Worm (Caenorhabditis elegans) whole organism, young adult: ENCODE measurements around the gene F07F6.7.

Source experiments
- B0019.2 ChIP-seq: fragments of 200-800 bp; sonication (Bioruptor generic); conservative IDR thresholded peaks from 2 replicates; pipeline ENCODE4 v1.3.6; 2022; ENCODE audit warnings: missing genetic modification reagents, missing genetic modification characterization, missing compliant biosample characterization
- B0035.1 ChIP-seq: sonication (generic microtip); optimal IDR thresholded peaks from 2 replicates; lab custom pipeline; 2016; ENCODE audit warnings: missing genetic modification characterization, mild to moderate bottlenecking, missing compliant biosample characterization, missing genotype, missing genetic modification reagents
- B0336.3 ChIP-seq: fragments of 200-800 bp; sonication (Bioruptor generic); IDR thresholded peaks from 2 replicates; pipeline ENCODE4 v1.3.6; 2022; ENCODE audit warnings: missing genetic modification characterization, missing compliant biosample characterization
- C17E4.6 ChIP-seq: fragments of 200-800 bp; sonication (Bioruptor generic); IDR thresholded peaks from 2 replicates; pipeline ENCODE4 v1.3.6; 2022; ENCODE audit warnings: missing genetic modification reagents, missing genetic modification characterization, missing compliant biosample characterization
- D2030.7 ChIP-seq: fragments of 200-800 bp; sonication (Bioruptor generic); IDR thresholded peaks from 2 replicates; pipeline ENCODE4 v1.3.6; 2022; ENCODE audit warnings: missing genetic modification reagents, missing genetic modification characterization, missing compliant biosample characterization
- F33H1.4 ChIP-seq: fragments of 200-800 bp; sonication (Bioruptor generic); IDR thresholded peaks from 2 replicates; pipeline ENCODE4 v1.3.6; 2022; ENCODE audit warnings: missing genetic modification reagents, missing genetic modification characterization, missing compliant biosample characterization
- F49E8.2 ChIP-seq: sonication (generic microtip); optimal IDR thresholded peaks from 3 replicates; lab custom pipeline; 2017; ENCODE audit warnings: missing genetic modification characterization, mild to moderate bottlenecking, missing compliant biosample characterization, antibody characterized with exemption, moderate library complexity; ENCODE audit not compliant: insufficient read depth
- F55B11.4 ChIP-seq: sonication (generic microtip); optimal IDR thresholded peaks from 2 replicates; lab custom pipeline; 2016; ENCODE audit warnings: missing compliant biosample characterization, missing genetic modification characterization, borderline replicate concordance; ENCODE audit not compliant: insufficient read depth
- T07F8.4 ChIP-seq: sonication (generic microtip); optimal IDR thresholded peaks from 2 replicates; lab custom pipeline; 2016; ENCODE audit warnings: mild to moderate bottlenecking, missing genetic modification characterization, moderate library complexity, missing compliant biosample characterization
- Y53F4B.3 ChIP-seq: fragments of 200-800 bp; sonication (Bioruptor generic); IDR thresholded peaks from 2 replicates; pipeline ENCODE4 v1.3.6; 2022; ENCODE audit warnings: missing genetic modification reagents, missing genetic modification characterization, missing compliant biosample characterization
- Y79H2A.3 ChIP-seq: fragments of 200-800 bp; sonication (Bioruptor generic); conservative IDR thresholded peaks from 2 replicates; pipeline ENCODE4 v1.3.6; 2022; ENCODE audit warnings: missing genetic modification reagents, missing genetic modification characterization, missing compliant biosample characterization
- ama-1 ChIP-seq, 3 experiments: fragments of 150-350 bp in 1 of 3; sonication (generic microtip) in 2 of 3; optimal IDR thresholded peaks; 2 replicates each; lab custom pipeline; 2014 to 2018; ENCODE audit warnings: missing biosample characterization in 2 of 3, missing genetic modification characterization in 2 of 3, missing genetic modification reagents in 2 of 3
- attf-3 ChIP-seq: fragments of 200-800 bp; sonication (Bioruptor generic); conservative IDR thresholded peaks from 2 replicates; pipeline ENCODE4 v1.3.6; 2022; ENCODE audit warnings: missing genetic modification reagents, missing genetic modification characterization, missing compliant biosample characterization
- chd-7 ChIP-seq: sonication (generic microtip); optimal IDR thresholded peaks from 2 replicates; lab custom pipeline; 2016; ENCODE audit warnings: mild to moderate bottlenecking, missing genetic modification characterization, moderate library complexity, missing compliant biosample characterization
- egrh-3 ChIP-seq: fragments of 200-800 bp; sonication (Bioruptor generic); IDR thresholded peaks from 2 replicates; pipeline ENCODE4 v1.3.6; 2022; ENCODE audit warnings: missing genetic modification reagents, missing genetic modification characterization, missing compliant biosample characterization
- ets-4 ChIP-seq: fragments of 200-800 bp; sonication (Bioruptor generic); optimal IDR thresholded peaks from 2 replicates; lab custom pipeline; 2018; ENCODE audit warnings: mild to moderate bottlenecking, missing genetic modification characterization, missing compliant biosample characterization
- gei-17 ChIP-seq: fragments of 200-800 bp; sonication (Bioruptor generic); optimal IDR thresholded peaks from 2 replicates; lab custom pipeline; 2018; ENCODE audit warnings: mild to moderate bottlenecking, missing genetic modification characterization, missing compliant biosample characterization
- hlh-26 ChIP-seq: fragments of 200-800 bp; sonication (Bioruptor generic); conservative IDR thresholded peaks from 2 replicates; pipeline ENCODE4 v1.3.6; 2022; ENCODE audit warnings: missing genetic modification reagents, missing genetic modification characterization, missing compliant biosample characterization
- hmg-1.2 ChIP-seq: fragments of 200-800 bp; sonication (Bioruptor generic); IDR thresholded peaks from 2 replicates; pipeline ENCODE4 v1.3.6; 2022; ENCODE audit warnings: missing genetic modification reagents, missing genetic modification characterization, missing compliant biosample characterization
- hsf-1 ChIP-seq: fragments of 200-800 bp; sonication (Bioruptor generic); IDR thresholded peaks from 2 replicates; pipeline ENCODE4 v1.3.6; 2022; ENCODE audit warnings: missing genetic modification reagents, missing genetic modification characterization, missing compliant biosample characterization
- let-607 ChIP-seq, 2 experiments: fragments of 200-800 bp in 1 of 2; sonication (Bioruptor generic) in 1 of 2; sonication (generic microtip) in 1 of 2; optimal IDR thresholded peaks; 2 replicates each; lab custom pipeline; 2016 to 2018; ENCODE audit warnings: mild to moderate bottlenecking in 2 of 2, missing compliant biosample characterization in 2 of 2, missing genetic modification characterization in 2 of 2, moderate library complexity in 2 of 2, missing genotype in 1 of 2
- lin-26 ChIP-seq: fragments of 200-800 bp; sonication (Bioruptor generic); IDR thresholded peaks from 2 replicates; pipeline ENCODE4 v1.3.6; 2022; ENCODE audit warnings: missing genetic modification reagents, missing genetic modification characterization, missing compliant biosample characterization
- lsl-1 ChIP-seq: fragments of 200-800 bp; sonication (Bioruptor generic); optimal IDR thresholded peaks from 2 replicates; lab custom pipeline; 2018; ENCODE audit warnings: mild to moderate bottlenecking, missing genetic modification characterization, moderate library complexity, missing compliant biosample characterization
- madf-3 ChIP-seq: fragments of 200-800 bp; sonication (Bioruptor generic); IDR thresholded peaks from 2 replicates; pipeline ENCODE4 v1.3.6; 2022; ENCODE audit warnings: missing genetic modification reagents, missing genetic modification characterization, missing compliant biosample characterization
- madf-6 ChIP-seq: fragments of 200-800 bp; sonication (Bioruptor generic); IDR thresholded peaks from 2 replicates; pipeline ENCODE4 v1.3.6; 2022; ENCODE audit warnings: missing genetic modification reagents, missing genetic modification characterization, missing compliant biosample characterization
- mcd-1 ChIP-seq: fragments of 200-800 bp; sonication (Bioruptor generic); IDR thresholded peaks from 2 replicates; pipeline ENCODE4 v1.3.6; 2022; ENCODE audit warnings: missing genetic modification reagents, missing genetic modification characterization, missing compliant biosample characterization
- mel-28 ChIP-seq: sonication (generic microtip); optimal IDR thresholded peaks from 2 replicates; lab custom pipeline; 2016; ENCODE audit warnings: borderline replicate concordance, mild to moderate bottlenecking, missing genetic modification characterization, missing compliant biosample characterization
- mes-4 ChIP-seq: sonication (generic microtip); optimal IDR thresholded peaks from 2 replicates; lab custom pipeline; 2016; ENCODE audit warnings: missing genotype, missing genetic modification characterization, missing compliant biosample characterization
- nfya-2 ChIP-seq: fragments of 200-800 bp; sonication (Bioruptor generic); IDR thresholded peaks from 2 replicates; pipeline ENCODE4 v1.3.6; 2022; ENCODE audit warnings: missing genetic modification reagents, missing genetic modification characterization, missing compliant biosample characterization
- nhr-27 ChIP-seq: fragments of 200-800 bp; sonication (Bioruptor generic); optimal IDR thresholded peaks from 2 replicates; lab custom pipeline; 2018; ENCODE audit warnings: mild to moderate bottlenecking, missing genetic modification characterization, moderate library complexity, missing compliant biosample characterization
- nhr-80 ChIP-seq: sonication (generic microtip); optimal IDR thresholded peaks from 2 replicates; lab custom pipeline; 2016; ENCODE audit warnings: missing genetic modification characterization, missing compliant biosample characterization
- pbrm-1 ChIP-seq: fragments of 200-800 bp; sonication (Bioruptor generic); IDR thresholded peaks from 2 replicates; pipeline ENCODE4 v1.3.6; 2022; ENCODE audit warnings: missing genetic modification reagents, missing genetic modification characterization, missing compliant biosample characterization
- pha-4 ChIP-seq: fragments of 150-350 bp; sonication (generic microtip); optimal IDR thresholded peaks from 2 replicates; lab custom pipeline; 2014; ENCODE audit warnings: missing biosample characterization, missing genetic modification reagents, missing genetic modification characterization
- rcor-1 ChIP-seq: fragments of 200-800 bp; sonication (Bioruptor generic); IDR thresholded peaks from 2 replicates; pipeline ENCODE4 v1.3.6; 2022; ENCODE audit warnings: missing genetic modification reagents, missing genetic modification characterization, missing compliant biosample characterization
- repo-1 ChIP-seq: sonication (generic microtip); optimal IDR thresholded peaks from 2 replicates; lab custom pipeline; 2017; ENCODE audit warnings: mild to moderate bottlenecking, missing genetic modification characterization, missing compliant biosample characterization
- somi-1 ChIP-seq: fragments of 200-800 bp; sonication (Bioruptor generic); optimal IDR thresholded peaks from 2 replicates; lab custom pipeline; 2018; ENCODE audit warnings: mild to moderate bottlenecking, missing genetic modification characterization, missing compliant biosample characterization
- tbp1 ChIP-seq: fragments of 200-800 bp; sonication (Bioruptor generic); optimal IDR thresholded peaks from 2 replicates; lab custom pipeline; 2018; ENCODE audit warnings: mild to moderate bottlenecking, missing genetic modification characterization, missing compliant biosample characterization
- tbx-9 ChIP-seq: sonication (generic microtip); optimal IDR thresholded peaks from 2 replicates; lab custom pipeline; 2016; ENCODE audit warnings: borderline replicate concordance, missing genetic modification characterization, inconsistent platforms, missing compliant biosample characterization
- unc-62 ChIP-seq: fragments of 150-350 bp; optimal IDR thresholded peaks from 2 replicates; lab custom pipeline; 2014; ENCODE audit warnings: missing biosample characterization, missing genetic modification reagents, missing genetic modification characterization
- ztf-25 ChIP-seq: fragments of 200-800 bp; sonication (Bioruptor generic); IDR thresholded peaks from 2 replicates; pipeline ENCODE4 v1.3.6; 2022; ENCODE audit warnings: missing genetic modification reagents, missing genetic modification characterization, missing compliant biosample characterization
- ztf-28 ChIP-seq: fragments of 200-800 bp; sonication (Bioruptor generic); IDR thresholded peaks from 2 replicates; pipeline ENCODE4 v1.3.6; 2022; ENCODE audit warnings: missing genetic modification reagents, missing genetic modification characterization, missing compliant biosample characterization
- ztf-6 ChIP-seq: fragments of 200-800 bp; sonication (Bioruptor generic); IDR thresholded peaks from 2 replicates; pipeline ENCODE4 v1.3.6; 2022; ENCODE audit warnings: missing genetic modification reagents, missing genetic modification characterization, missing compliant biosample characterization

F07F6.7 gene

DNA sequence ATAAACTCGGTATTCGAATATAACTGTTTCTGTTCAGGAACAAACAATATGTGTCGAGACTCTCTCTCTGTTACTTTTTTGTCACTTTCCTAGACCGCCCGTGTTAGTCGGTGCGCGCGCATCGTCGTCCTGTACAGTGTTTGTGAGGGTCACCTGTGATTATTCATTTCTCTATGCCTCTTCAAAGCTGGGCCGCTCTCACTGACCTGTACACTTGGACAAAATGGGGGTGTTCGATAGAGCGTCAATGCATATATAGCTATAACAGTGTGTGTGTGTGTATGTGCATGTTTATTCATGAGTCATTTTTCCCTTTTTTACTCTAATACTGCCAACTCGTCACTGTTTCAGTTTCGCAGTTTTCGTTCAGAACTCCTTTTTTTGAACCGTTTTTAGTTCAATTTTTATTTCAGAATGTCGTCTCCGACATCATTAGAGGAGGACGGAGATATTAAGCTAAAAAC is 44.0 kb downstream of the F07F6.7 start, which contains the start of gene pkc-3 (continued):
- TF ChIP-seq F49E8.2: peak; percentile 28
- TF ChIP-seq rcor-1 (GFP tag; lab: Robert Waterston, UW): peak; percentile 39; the same call in 1 of the 2 replicates
- no peak for TF ChIP-seq ztf-25 (GFP tag; lab: Robert Waterston, UW)

DNA sequence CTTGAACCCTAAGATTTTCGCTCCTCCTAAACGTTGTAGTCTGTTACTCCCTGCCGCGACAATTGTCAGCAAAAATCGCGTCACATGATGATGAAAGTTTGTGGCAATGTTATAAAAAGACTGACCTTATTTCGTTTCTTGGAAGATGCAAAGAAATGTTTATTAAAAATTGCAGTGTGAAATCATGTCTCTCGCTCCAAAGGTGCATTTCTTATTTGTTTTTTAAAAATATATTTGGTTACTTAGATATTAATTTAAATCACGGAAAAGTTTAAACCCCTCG is 45.5 kb downstream of the F07F6.7 start:
- TF ChIP-seq attf-3 (GFP tag; lab: Robert Waterston, UW): no peak
- TF ChIP-seq nfya-2 (GFP tag; lab: Robert Waterston, UW): no peak
- TF ChIP-seq let-607 (tag; optimal IDR thresholded peaks at IDR 0.05; lab: Kevin White, UChicago): peak in 1 of 2 experiments; percentile 5
- TF ChIP-seq gei-17 (GFP tag; lab: Kevin White, UChicago): no peak
- 0 out of 2 replicates have a peak, but pooled peaks have one; percentile 29 for TF ChIP-seq lin-26 (GFP tag; lab: Robert Waterston, UW)
- no peak for TF ChIP-seq tbp1 (GFP tag; lab: Kevin White, UChicago)
- peak; percentile 16 for TF ChIP-seq nhr-80 (tag; lab: Kevin White, UChicago)
- TF ChIP-seq, all 124 proteins: peak for 3

DNA sequence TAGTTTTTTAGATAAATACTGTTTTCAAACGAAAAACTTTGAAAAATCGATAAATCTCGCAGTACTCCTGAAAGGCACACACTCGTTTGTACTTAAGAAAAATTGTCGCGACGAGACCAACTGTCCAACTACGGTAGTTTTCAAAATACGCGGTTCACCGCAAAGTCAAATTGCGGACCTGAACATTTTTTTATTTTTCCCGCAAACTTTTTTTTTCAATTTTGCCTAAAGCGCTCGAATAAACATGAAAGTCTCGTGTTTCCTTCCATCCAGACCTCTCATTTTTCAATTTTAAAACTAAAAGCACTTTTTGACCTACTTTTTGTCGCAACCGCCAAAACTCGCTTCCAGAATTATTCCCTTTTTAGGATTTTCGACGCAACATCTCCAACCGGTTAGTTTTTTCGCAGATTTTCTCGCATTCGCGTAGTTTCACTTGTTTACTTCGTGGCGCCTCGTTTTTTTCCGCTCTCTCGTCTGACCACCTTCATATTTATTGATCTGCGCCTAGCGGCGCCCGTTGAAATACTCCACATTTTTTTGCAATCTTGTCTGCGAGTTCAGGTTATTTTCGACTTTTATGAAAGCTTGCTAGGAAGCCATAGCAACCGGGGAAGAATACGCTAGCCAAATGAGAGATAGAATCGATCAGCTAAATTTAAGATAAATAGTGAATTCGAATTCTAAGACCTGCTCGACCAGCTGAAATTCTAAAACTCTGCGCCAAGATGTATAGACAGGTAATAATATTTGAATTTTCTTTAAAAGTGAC is 46.0 kb downstream of the F07F6.7 start, which contains the start of gene prdx-2:
Gene prdx-2, plus strand, starts transcription at position 729 of the 772 bp plus-strand sequence.
- peak; percentile 89 for TF ChIP-seq D2030.7 (GFP tag; lab: Robert Waterston, UW)
- TF ChIP-seq mel-28: no peak
- no peak for TF ChIP-seq F55B11.4 (tag; lab: Kevin White, UChicago)
- TF ChIP-seq somi-1 (GFP tag; lab: Kevin White, UChicago): no peak
- no peak for TF ChIP-seq tbx-9
- TF ChIP-seq pha-4 (tag; lab: Kevin White, UChicago): no peak
- no peak for TF ChIP-seq hlh-26 (GFP tag; lab: Robert Waterston, UW)
- TF ChIP-seq ztf-28 (GFP tag; lab: Robert Waterston, UW): 0 out of 2 replicates have a peak, but pooled peaks have one; percentile 4
- peak; percentile 96 for TF ChIP-seq madf-6 (GFP tag; lab: Robert Waterston, UW)
- TF ChIP-seq hsf-1 (GFP tag; lab: Robert Waterston, UW): peak; percentile 74
- no peak for TF ChIP-seq Y79H2A.3
- TF ChIP-seq lsl-1: peak; percentile 98
- TF ChIP-seq egrh-3 (GFP tag; lab: Robert Waterston, UW): no peak
- peak; percentile 16 for TF ChIP-seq F49E8.2
- no peak for TF ChIP-seq unc-62
- no peak for TF ChIP-seq mes-4 (tag; lab: Kevin White, UChicago)
- TF ChIP-seq chd-7 (tag; lab: Kevin White, UChicago): no peak
- no peak for TF ChIP-seq Y53F4B.3 (GFP tag; lab: Robert Waterston, UW)
- TF ChIP-seq mcd-1 (GFP tag; lab: Robert Waterston, UW): peak; percentile 40; the same call in 1 of the 2 replicates
- TF ChIP-seq ztf-6 (GFP tag; lab: Robert Waterston, UW): no peak
- TF ChIP-seq C17E4.6 (GFP tag; lab: Robert Waterston, UW): peak; percentile 75
- TF ChIP-seq madf-3: peak; percentile 86; the same call in 1 of the 2 replicates
- peak; percentile 90 for TF ChIP-seq F33H1.4 (GFP tag; lab: Robert Waterston, UW)
- TF ChIP-seq B0019.2: peak; percentile 73
- peak; percentile 73 for TF ChIP-seq B0336.3 (GFP tag; lab: Robert Waterston, UW)
- TF ChIP-seq repo-1: no peak
- no peak for TF ChIP-seq ama-1 (optimal IDR thresholded peaks at IDR 0.05; lab: Kevin White, UChicago)
- no peak for TF ChIP-seq ama-1 (GFP tag; optimal IDR thresholded peaks at IDR 0.05; lab: Kevin White, UChicago)
- TF ChIP-seq hmg-1.2 (GFP tag; lab: Robert Waterston, UW): peak; percentile 14; the same call in 1 of the 2 replicates
- TF ChIP-seq T07F8.4 (tag; lab: Kevin White, UChicago): no peak
- no peak for TF ChIP-seq B0035.1 (tag; lab: Kevin White, UChicago)
- TF ChIP-seq nhr-27 (tag; lab: Kevin White, UChicago): no peak
- peak; percentile 68; the same call in 1 of the 2 replicates for TF ChIP-seq pbrm-1 (GFP tag; lab: Robert Waterston, UW)
- no peak for TF ChIP-seq ets-4 (GFP tag; lab: Kevin White, UChicago)
